Fruit fly (Drosophila melanogaster) whole organism, embryonic: ENCODE measurements around the gene zfh2.
A peak's percentile ranks its signal among the peaks of the same experiment; 100 is the strongest.

Experiments used
- Bteb2 ChIP-seq: fragments of 200-800 bp; sonication (Bioruptor generic); optimal IDR thresholded peaks from 2 replicates; lab custom pipeline; 2016; ENCODE audit warnings: missing biosample characterization, missing genetic modification characterization
- CG10209 ChIP-seq: fragments of 200-800 bp; sonication (Bioruptor generic); optimal IDR thresholded peaks from 3 replicates; lab custom pipeline; 2017; ENCODE audit warnings: missing biosample characterization, mild to moderate bottlenecking, missing genetic modification characterization, missing genetic modification reagents
- CG11456 ChIP-seq: fragments of 200-800 bp; sonication (Bioruptor generic); IDR thresholded peaks from 3 replicates; pipeline ENCODE4 v1.3.6; 2022; ENCODE audit warnings: missing biosample characterization, missing genetic modification characterization
- CG11560 ChIP-seq: fragments of 200-800 bp; sonication (Bioruptor generic); IDR thresholded peaks from 3 replicates; pipeline ENCODE4 v1.3.6; 2022; ENCODE audit warnings: missing biosample characterization, missing genetic modification characterization
- CG12236 ChIP-seq: fragments of 200-800 bp; sonication (Bioruptor generic); optimal IDR thresholded peaks from 2 replicates; lab custom pipeline; 2016; ENCODE audit warnings: missing biosample characterization, missing genetic modification characterization
- CG13123 ChIP-seq: fragments of 200-800 bp; sonication (Bioruptor generic); optimal IDR thresholded peaks from 2 replicates; lab custom pipeline; 2016; ENCODE audit warnings: missing biosample characterization, missing genetic modification characterization
- CG13424 ChIP-seq: fragments of 200-800 bp; sonication (Bioruptor generic); optimal IDR thresholded peaks from 2 replicates; lab custom pipeline; 2019; ENCODE audit warnings: missing biosample characterization, mild to moderate bottlenecking, missing genetic modification characterization, moderate library complexity
- CG13894 ChIP-seq: fragments of 200-800 bp; sonication (Bioruptor generic); optimal IDR thresholded peaks from 3 replicates; lab custom pipeline; 2018; ENCODE audit warnings: missing biosample characterization, mild to moderate bottlenecking, missing genetic modification characterization, moderate library complexity
- CG15601 ChIP-seq: fragments of 200-800 bp; sonication (Bioruptor generic); optimal IDR thresholded peaks from 3 replicates; lab custom pipeline; 2019; ENCODE audit warnings: missing biosample characterization, mild to moderate bottlenecking, missing genetic modification characterization, moderate library complexity
- CG1602 ChIP-seq: fragments of 200-800 bp; sonication (Bioruptor generic); optimal IDR thresholded peaks from 3 replicates; lab custom pipeline; 2016; ENCODE audit warnings: missing biosample characterization, missing genetic modification characterization
- CG17186 ChIP-seq: fragments of 200-800 bp; sonication (Bioruptor generic); optimal IDR thresholded peaks from 3 replicates; lab custom pipeline; 2017; ENCODE audit warnings: missing biosample characterization, missing genetic modification reagents, missing genetic modification characterization
- CG2875 ChIP-seq: fragments of 200-800 bp; sonication (Bioruptor generic); optimal IDR thresholded peaks from 2 replicates; lab custom pipeline; 2017; ENCODE audit warnings: missing biosample characterization, mild to moderate bottlenecking, missing genetic modification characterization, missing genetic modification reagents
- CG30431 ChIP-seq: fragments of 200-800 bp; sonication (Bioruptor generic); optimal IDR thresholded peaks from 2 replicates; lab custom pipeline; 2017; ENCODE audit warnings: missing biosample characterization, missing genetic modification characterization
- CG4854 ChIP-seq: fragments of 200-800 bp; sonication (Bioruptor generic); optimal IDR thresholded peaks from 2 replicates; lab custom pipeline; 2016; ENCODE audit warnings: missing biosample characterization, missing genetic modification characterization, inconsistent platforms
- CG6254 ChIP-seq: fragments of 200-800 bp; sonication (Bioruptor generic); optimal IDR thresholded peaks from 3 replicates; lab custom pipeline; 2017; ENCODE audit warnings: mild to moderate bottlenecking, missing biosample characterization, missing genetic modification reagents, missing genetic modification characterization
- CG6654 ChIP-seq: fragments of 200-800 bp; sonication (Bioruptor generic); optimal IDR thresholded peaks from 2 replicates; lab custom pipeline; 2017; ENCODE audit warnings: missing biosample characterization, mild to moderate bottlenecking, missing genetic modification characterization
- CG8388 ChIP-seq: fragments of 200-800 bp; sonication (Bioruptor generic); optimal IDR thresholded peaks from 2 replicates; lab custom pipeline; 2019; ENCODE audit warnings: missing biosample characterization, mild to moderate bottlenecking, missing genetic modification characterization, moderate library complexity
- D ChIP-seq, 2 experiments: fragments of 200-800 bp in 1 of 2; fragments of >200 bp in 1 of 2; sonication (Bioruptor generic) in 1 of 2; optimal IDR thresholded peaks; 2 replicates in 1 of 2; 3 replicates in 1 of 2; lab custom pipeline; 2017; ENCODE audit warnings: mild to moderate bottlenecking in 1 of 2, missing biosample characterization in 1 of 2, missing genetic modification characterization in 1 of 2, missing genetic modification reagents in 1 of 2
- Deaf1 ChIP-seq: fragments of 200-800 bp; optimal IDR thresholded peaks from 3 replicates; lab custom pipeline; 2019; ENCODE audit warnings: missing biosample characterization, mild to moderate bottlenecking, missing genetic modification characterization, moderate library complexity
- Doc2 ChIP-seq: fragments of 200-800 bp; sonication (Bioruptor generic); IDR thresholded peaks from 2 replicates; pipeline ENCODE4 v1.3.6; 2022; ENCODE audit warnings: missing biosample characterization, missing genetic modification characterization
- Dref ChIP-seq: fragments of 200-800 bp; sonication (Bioruptor generic); IDR thresholded peaks from 2 replicates; pipeline ENCODE4 v1.3.6; 2022; ENCODE audit warnings: missing biosample characterization, missing genetic modification characterization
- Elba2 ChIP-seq: fragments of 200-800 bp; sonication (Bioruptor generic); optimal IDR thresholded peaks from 3 replicates; lab custom pipeline; 2016; ENCODE audit warnings: missing biosample characterization, missing genetic modification characterization
- Hmr ChIP-seq: fragments of 200-800 bp; sonication (Bioruptor generic); optimal IDR thresholded peaks from 3 replicates; lab custom pipeline; 2017; ENCODE audit warnings: mild to moderate bottlenecking, missing biosample characterization, missing genetic modification reagents, missing genetic modification characterization
- Lhr ChIP-seq: fragments of 200-800 bp; sonication (Bioruptor generic); optimal IDR thresholded peaks from 3 replicates; lab custom pipeline; 2017; ENCODE audit warnings: mild to moderate bottlenecking, missing biosample characterization, missing genetic modification reagents, missing genetic modification characterization
- MESR4 ChIP-seq: fragments of 200-800 bp; sonication (Bioruptor generic); optimal IDR thresholded peaks from 2 replicates; lab custom pipeline; 2018; ENCODE audit warnings: missing biosample characterization, mild to moderate bottlenecking, missing genetic modification characterization, moderate library complexity
- MTF-1 ChIP-seq: fragments of 200-800 bp; sonication (Bioruptor generic); optimal IDR thresholded peaks from 2 replicates; lab custom pipeline; 2018; ENCODE audit warnings: missing biosample characterization, mild to moderate bottlenecking, missing genetic modification characterization, borderline replicate concordance
- Sox102F ChIP-seq: fragments of 200-800 bp; sonication (Bioruptor generic); optimal IDR thresholded peaks from 2 replicates; lab custom pipeline; 2018; ENCODE audit warnings: missing biosample characterization, mild to moderate bottlenecking, missing genetic modification characterization, moderate library complexity
- Stat92E ChIP-seq, 3 experiments: fragments of >200 bp in 2 of 3; fragments of 200-800 bp in 1 of 3; sonication (Bioruptor generic) in 1 of 3; optimal IDR thresholded peaks; 2 replicates each; lab custom pipeline; 2017 to 2019; ENCODE audit warnings: missing biosample characterization in 3 of 3, missing genetic modification characterization in 3 of 3, mild to moderate bottlenecking in 1 of 3, moderate library complexity in 1 of 3
- ase ChIP-seq: fragments of 200-800 bp; sonication (Bioruptor generic); IDR thresholded peaks from 3 replicates; pipeline ENCODE4 v1.3.6; 2022; ENCODE audit warnings: missing biosample characterization, missing genetic modification characterization
- az2 ChIP-seq: fragments of 200-800 bp; sonication (Bioruptor generic); optimal IDR thresholded peaks from 3 replicates; lab custom pipeline; 2016; ENCODE audit warnings: missing biosample characterization, missing genetic modification characterization
- bbx ChIP-seq: fragments of 200-800 bp; sonication (Bioruptor generic); IDR thresholded peaks from 2 replicates; pipeline ENCODE4 v1.3.6; 2022; ENCODE audit warnings: missing biosample characterization, missing genetic modification characterization; ENCODE audit not compliant: partially characterized antibody
- cg ChIP-seq: fragments of 200-800 bp; sonication (Bioruptor generic); optimal IDR thresholded peaks from 3 replicates; lab custom pipeline; 2019; ENCODE audit warnings: missing biosample characterization, mild to moderate bottlenecking, missing genetic modification characterization, moderate library complexity
- chm ChIP-seq: fragments of 200-800 bp; sonication (Bioruptor generic); IDR thresholded peaks from 2 replicates; pipeline ENCODE4 v1.3.6; 2022; ENCODE audit warnings: missing biosample characterization, missing genetic modification characterization
- crol ChIP-seq: fragments of 200-800 bp; sonication (Bioruptor generic); IDR thresholded peaks from 2 replicates; pipeline ENCODE4 v1.3.6; 2022; ENCODE audit warnings: missing biosample characterization, missing genetic modification characterization
- cwo ChIP-seq: fragments of 200-800 bp; sonication (Bioruptor generic); optimal IDR thresholded peaks from 3 replicates; lab custom pipeline; 2017; ENCODE audit warnings: missing biosample characterization, missing genetic modification characterization, mild to moderate bottlenecking, moderate library complexity, missing genetic modification reagents
- danr ChIP-seq: fragments of 200-800 bp; sonication (Bioruptor generic); IDR thresholded peaks from 2 replicates; pipeline ENCODE4 v1.3.6; 2022; ENCODE audit warnings: missing biosample characterization, missing genetic modification characterization
- dati ChIP-seq: fragments of 200-800 bp; sonication (Bioruptor generic); IDR thresholded peaks from 2 replicates; pipeline ENCODE4 v1.3.6; 2022; ENCODE audit warnings: missing biosample characterization, missing genetic modification characterization
- dpn ChIP-seq, 2 experiments: fragments of 200-800 bp; sonication (Bioruptor generic); optimal IDR thresholded peaks; 3 replicates each; lab custom pipeline; 2016; ENCODE audit warnings: missing biosample characterization in 2 of 2, missing genetic modification characterization in 2 of 2
- fd64A ChIP-seq: fragments of 200-800 bp; sonication (Bioruptor generic); optimal IDR thresholded peaks from 3 replicates; lab custom pipeline; 2018; ENCODE audit warnings: missing biosample characterization, mild to moderate bottlenecking, missing genetic modification characterization
- grn ChIP-seq: fragments of 200-800 bp; sonication (Bioruptor generic); optimal IDR thresholded peaks from 3 replicates; lab custom pipeline; 2017; ENCODE audit warnings: missing biosample characterization, missing genetic modification characterization
- maf-S ChIP-seq: fragments of 200-800 bp; sonication (Bioruptor generic); optimal IDR thresholded peaks from 2 replicates; lab custom pipeline; 2016; ENCODE audit warnings: missing biosample characterization, missing genetic modification characterization
- pros ChIP-seq: fragments of 200-800 bp; sonication (Bioruptor generic); optimal IDR thresholded peaks from 3 replicates; lab custom pipeline; 2019; ENCODE audit warnings: missing biosample characterization, mild to moderate bottlenecking, missing genetic modification characterization, moderate library complexity
- row ChIP-seq: fragments of 200-800 bp; sonication (Bioruptor generic); IDR thresholded peaks from 3 replicates; pipeline ENCODE4 v1.3.6; 2022; ENCODE audit warnings: missing biosample characterization, missing genetic modification characterization
- sens ChIP-seq: fragments of 200-800 bp; sonication (Bioruptor generic); peaks from one replicate; lab custom pipeline; 2016; ENCODE audit warnings: missing biosample characterization, missing genetic modification characterization
- slp2 ChIP-seq: fragments of 200-800 bp; sonication (Bioruptor generic); optimal IDR thresholded peaks from 2 replicates; lab custom pipeline; 2016; ENCODE audit warnings: missing biosample characterization, missing genetic modification characterization
- tgo ChIP-seq: fragments of 200-800 bp; sonication (Bioruptor generic); IDR thresholded peaks from 3 replicates; pipeline ENCODE4 v1.3.6; 2022; ENCODE audit warnings: missing biosample characterization, missing genetic modification characterization

zfh2 gene

DNA sequence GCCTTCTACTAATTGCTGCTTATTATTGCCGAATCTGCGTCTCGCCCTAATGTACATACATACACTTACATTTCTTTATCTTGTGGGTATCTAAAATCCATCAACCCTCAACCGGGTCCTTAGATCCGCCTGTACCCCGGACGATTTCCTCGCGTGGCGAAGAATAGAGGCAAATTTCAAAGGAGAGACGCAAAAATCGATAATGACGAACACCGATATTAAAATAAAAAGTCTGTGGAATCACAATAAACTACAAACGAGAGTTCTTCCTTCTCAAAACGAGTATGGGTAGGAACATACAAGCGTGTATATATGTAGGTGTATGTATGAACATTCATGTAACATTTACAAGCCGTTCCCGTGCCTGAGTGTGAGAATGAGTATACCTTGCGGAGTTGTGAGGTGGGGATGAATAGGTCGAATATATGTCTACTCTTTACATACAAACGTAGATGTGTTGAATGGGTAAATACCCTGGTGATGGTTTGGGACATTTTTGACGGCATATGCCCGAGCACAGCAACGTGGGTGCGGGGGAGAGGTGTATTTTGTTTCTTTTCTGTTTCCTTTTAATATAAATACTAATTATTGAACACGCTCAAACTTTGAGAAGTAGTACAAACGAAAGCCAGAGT, 4.5 kb downstream of the zfh2 start (continued):
- peak; percentile 51 for TF ChIP-seq crol
- no peak for TF ChIP-seq CG6654 (GFP tag; lab: Kevin White, UChicago)
- no peak for TF ChIP-seq CG11560 (tag; lab: Robert Waterston, UW)
- TF ChIP-seq maf-S (GFP tag; lab: Kevin White, UChicago): no peak
- TF ChIP-seq Sox102F: no peak
- no peak for TF ChIP-seq CG13123 (GFP tag; lab: Kevin White, UChicago)
- no peak for TF ChIP-seq Lhr (GFP tag; lab: Kevin White, UChicago)
- no peak for TF ChIP-seq MESR4 (GFP tag; lab: Kevin White, UChicago)
- TF ChIP-seq ase (GFP tag; lab: Robert Waterston, UW): no peak
- TF ChIP-seq CG12236 (GFP tag; lab: Kevin White, UChicago): no peak
- no peak for TF ChIP-seq CG13424 (tag; lab: Kevin White, UChicago)
- no peak for TF ChIP-seq danr (GFP tag; lab: Robert Waterston, UW)
- TF ChIP-seq dati: no peak
- TF ChIP-seq Bteb2 (GFP tag; lab: Kevin White, UChicago): no peak
- no peak for TF ChIP-seq Dref
- no peak for TF ChIP-seq Hmr (GFP tag; lab: Kevin White, UChicago)
- no peak for TF ChIP-seq Deaf1 (tag; lab: Kevin White, UChicago)
- TF ChIP-seq slp2 (GFP tag; lab: Kevin White, UChicago): no peak
- TF ChIP-seq CG30431 (GFP tag; lab: Kevin White, UChicago): no peak
- TF ChIP-seq CG15601 (tag; lab: Kevin White, UChicago): no peak
- TF ChIP-seq tgo (GFP tag; lab: Robert Waterston, UW): no peak
- peak; percentile 51 for TF ChIP-seq sens
- no peak for TF ChIP-seq Doc2 (GFP tag; lab: Robert Waterston, UW)
- peak; percentile 61 for TF ChIP-seq pros
- TF ChIP-seq az2: no peak
- no peak for TF ChIP-seq cwo (GFP tag; lab: Kevin White, UChicago)
- peak; percentile 33 for TF ChIP-seq CG13894 (tag; lab: Kevin White, UChicago)
- TF ChIP-seq Stat92E (GFP tag; optimal IDR thresholded peaks at IDR 0.05; lab: Kevin White, UChicago): no peak
- TF ChIP-seq dpn (GFP tag; optimal IDR thresholded peaks at IDR 0.05; lab: Kevin White, UChicago): no peak
- no peak for TF ChIP-seq CG11456 (GFP tag; lab: Robert Waterston, UW)
- TF ChIP-seq grn: no peak
- TF ChIP-seq CG2875 (GFP tag; lab: Kevin White, UChicago): no peak
- TF ChIP-seq Elba2 (GFP tag; lab: Kevin White, UChicago): no peak
- TF ChIP-seq fd64A (GFP tag; lab: Kevin White, UChicago): no peak
- TF ChIP-seq D (optimal IDR thresholded peaks at IDR 0.05; lab: Kevin White, UChicago): no peak
- no peak for TF ChIP-seq D (GFP tag; optimal IDR thresholded peaks at IDR 0.05; lab: Kevin White, UChicago)
- no peak for TF ChIP-seq CG10209 (GFP tag; lab: Kevin White, UChicago)
- 0 out of 3 replicates have a peak, but pooled peaks have one; percentile 7 for TF ChIP-seq row (GFP tag; lab: Robert Waterston, UW)
- TF ChIP-seq CG1602 (GFP tag; lab: Kevin White, UChicago): no peak
- no peak for TF ChIP-seq CG8388 (GFP tag; lab: Kevin White, UChicago)
- no peak for TF ChIP-seq chm
- TF ChIP-seq bbx (GFP tag; lab: Robert Waterston, UW): no peak
- no peak for TF ChIP-seq MTF-1
- TF ChIP-seq CG17186: no peak
- TF ChIP-seq CG4854 (GFP tag; lab: Kevin White, UChicago): no peak
- no peak for TF ChIP-seq CG6254 (GFP tag; lab: Kevin White, UChicago)
- TF ChIP-seq cg (GFP tag; lab: Kevin White, UChicago): peak; percentile 70
- TF ChIP-seq, all 482 proteins: peak for 13
